Fruit fly (Drosophila melanogaster): ENCODE data around the gene CG42655.

Gene CG42655

DNA sequence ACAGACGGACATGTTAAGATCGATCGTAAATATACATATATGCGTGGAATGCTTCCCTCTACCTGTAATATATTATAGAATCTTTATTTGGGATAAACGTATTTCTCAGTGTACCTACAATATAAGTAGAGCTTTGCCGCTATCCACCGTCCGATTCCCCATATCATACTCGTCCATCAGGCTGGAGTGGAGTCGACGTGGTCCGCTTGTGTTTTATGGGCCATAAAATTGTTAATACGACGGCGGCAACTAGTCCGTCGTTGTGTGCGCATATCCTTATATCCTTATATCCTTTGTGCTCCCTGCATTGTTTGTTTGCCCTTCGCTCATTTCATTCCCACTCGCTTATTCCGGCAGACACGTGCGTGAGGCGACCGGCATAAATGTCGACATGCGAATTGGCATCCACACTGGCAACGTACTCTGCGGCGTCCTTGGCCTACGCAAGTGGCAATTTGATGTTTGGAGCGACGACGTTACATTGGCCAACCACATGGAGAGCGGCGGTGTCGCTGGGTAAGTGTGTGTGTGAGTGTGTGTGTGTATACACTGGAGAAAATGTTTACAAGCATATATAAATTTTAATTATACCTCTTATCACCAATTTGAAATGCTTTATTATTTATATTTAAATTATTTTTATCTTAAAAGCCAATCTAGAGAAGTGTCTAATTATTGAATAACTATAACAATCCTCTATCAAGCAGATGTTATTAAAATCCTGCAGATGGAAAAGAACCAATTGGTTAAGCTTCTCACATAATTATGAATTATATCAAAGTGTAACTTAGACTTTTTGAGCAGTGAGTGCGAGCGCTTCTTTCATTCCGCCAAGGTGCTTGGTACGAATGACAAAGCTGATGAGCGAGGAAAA lies 15.4 kb upstream of the CG42655 start:
- no peak for TF ChIP-seq CTCF (optimal IDR thresholded peaks at IDR 0.05)
- no peak for TF ChIP-seq CG8478 (optimal IDR thresholded peaks at IDR 0.05)

DNA sequence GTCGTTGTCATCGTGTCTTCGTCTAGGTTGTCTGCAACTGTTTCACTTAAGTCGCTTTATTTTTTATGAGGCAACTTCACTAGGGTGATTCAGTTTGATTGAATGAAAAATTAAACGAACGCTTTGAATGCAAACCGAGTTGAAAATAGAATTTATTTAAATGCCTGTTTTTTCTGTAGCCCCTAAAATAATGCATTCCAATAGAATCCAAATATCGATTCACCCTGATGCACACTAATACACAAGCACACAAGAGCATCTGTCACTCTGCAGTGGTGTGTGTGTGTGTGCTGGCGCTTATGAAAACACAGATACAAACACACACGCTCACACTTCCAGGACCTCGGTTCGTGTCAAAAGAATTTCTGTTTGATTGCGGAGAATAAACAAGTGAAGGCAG lies 8.3 kb upstream of the CG42655 start:
- TF ChIP-seq CTCF (optimal IDR thresholded peaks at IDR 0.05), result no peak
- TF ChIP-seq CG8478 (optimal IDR thresholded peaks at IDR 0.05), result no peak

DNA sequence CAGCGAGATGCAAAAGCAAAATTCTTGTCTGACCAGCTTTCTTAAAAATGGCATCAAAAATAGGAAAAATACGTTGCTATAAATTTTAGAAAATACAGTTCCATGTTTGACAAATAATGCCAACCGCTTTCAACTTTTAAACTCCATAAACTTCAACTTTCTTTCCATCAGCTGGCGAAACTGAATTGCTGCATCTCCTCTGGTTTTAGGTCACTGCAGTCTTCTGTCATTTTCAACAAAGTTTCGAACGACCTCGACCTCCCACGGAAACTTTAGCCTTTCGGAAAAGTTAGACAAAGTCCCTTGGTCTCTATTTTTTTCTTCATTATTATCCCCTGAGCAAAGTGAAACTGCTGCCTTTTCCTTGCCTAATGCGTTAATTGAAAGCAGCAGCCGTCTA lies 2.2 kb upstream of the CG42655 start, which contains the start of gene CG42263:
Gene CG42263, minus strand, starts transcription at position 101 of the 400 bp plus-strand sequence.
- TF ChIP-seq CTCF (optimal IDR thresholded peaks at IDR 0.05) (no peak), CG8478 (optimal IDR thresholded peaks at IDR 0.05) (no peak)

DNA sequence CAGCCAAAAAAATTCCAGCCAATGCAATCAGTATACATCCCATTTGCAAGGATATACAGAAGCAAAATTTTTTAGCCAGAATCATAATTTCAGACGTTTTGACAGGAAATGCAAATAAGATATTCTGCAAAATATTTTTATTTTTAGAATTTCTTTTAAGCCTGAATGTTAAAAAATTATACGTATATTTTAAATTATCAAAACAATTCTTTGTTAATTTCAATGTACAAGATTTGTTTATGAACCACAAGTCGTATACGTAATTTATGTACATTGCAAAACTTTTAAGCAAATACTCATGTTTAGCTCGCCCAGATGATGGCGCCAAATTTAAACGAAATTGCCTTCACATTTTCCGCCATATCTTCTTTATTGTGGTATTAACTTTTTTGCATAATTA lies 914 bp upstream of the CG42655 start, which contains the start of gene CG42654:
Gene CG42654, minus strand, starts transcription at position 101 of the 400 bp plus-strand sequence.
- TF ChIP-seq CG8478 (optimal IDR thresholded peaks at IDR 0.05) (no peak), CTCF (optimal IDR thresholded peaks at IDR 0.05) (no peak)

DNA sequence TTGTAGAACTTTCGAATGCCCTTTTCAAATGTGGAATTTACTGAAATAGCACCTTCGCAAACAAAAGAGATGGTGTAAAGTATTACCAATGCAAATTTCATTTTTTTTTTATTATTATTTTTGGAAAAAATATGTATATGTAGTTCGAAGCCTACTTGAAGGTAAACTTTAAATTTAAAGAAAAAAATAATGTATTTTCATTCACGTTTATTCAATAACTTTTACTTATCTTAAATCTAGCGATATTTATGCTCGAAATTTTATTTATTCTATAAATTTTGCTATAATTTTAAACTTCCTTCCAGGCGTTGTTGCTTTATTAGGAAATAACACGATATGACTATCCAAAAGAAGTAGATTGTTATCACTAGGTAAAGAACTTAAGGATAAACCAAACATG lies 822 bp downstream of the CG42655 start, which contains the start of gene CG33710:
Gene CG33710, minus strand, starts transcription at position 101 of the 400 bp plus-strand sequence.
- TF ChIP-seq CTCF (optimal IDR thresholded peaks at IDR 0.05) (no peak), CG8478 (optimal IDR thresholded peaks at IDR 0.05) (no peak)

DNA sequence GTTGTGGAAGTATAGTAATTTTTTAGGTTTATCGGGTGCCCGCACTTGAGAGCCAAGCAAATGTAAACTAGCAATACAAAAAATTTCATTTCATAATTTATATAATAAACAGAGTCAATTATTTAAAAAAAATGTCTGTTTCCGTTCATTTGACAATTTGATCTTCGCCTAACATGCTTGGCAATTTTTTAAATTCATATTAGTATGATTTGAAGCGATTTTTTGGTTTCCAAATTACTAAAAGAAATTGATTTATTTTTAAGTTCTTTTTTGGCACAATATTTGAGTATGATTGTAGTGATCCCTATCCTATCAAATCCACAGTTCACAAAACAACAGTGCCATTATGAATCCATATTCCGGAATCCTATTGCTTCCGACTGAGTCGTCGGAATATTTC lies 1.6 kb downstream of the CG42655 start, which contains the start of gene CG34258:
Gene CG34258, minus strand, starts transcription at position 101 of the 400 bp plus-strand sequence.
- no peak for TF ChIP-seq CTCF (optimal IDR thresholded peaks at IDR 0.05)
- no peak for TF ChIP-seq CG8478 (optimal IDR thresholded peaks at IDR 0.05)

DNA sequence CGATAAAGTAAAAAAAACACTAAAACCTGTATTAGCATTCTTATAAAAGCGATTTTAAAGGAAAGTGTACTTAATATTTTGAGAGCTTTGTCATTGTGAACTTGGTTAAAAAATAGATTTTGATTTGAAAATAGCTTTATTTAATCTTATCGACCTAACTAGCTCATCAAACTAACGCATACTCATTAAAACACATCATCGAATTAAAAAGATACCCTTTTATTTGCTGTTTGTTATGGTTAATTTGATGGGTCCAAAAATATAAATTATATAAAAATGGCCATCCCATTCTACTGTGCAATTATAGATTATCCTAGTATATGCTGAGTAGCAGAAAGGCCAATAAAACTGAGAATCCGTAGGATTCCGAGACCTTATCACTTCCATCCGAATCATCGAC lies 2.5 kb downstream of the CG42655 start, which contains the start of gene CG32219:
Gene CG32219, minus strand, starts transcription at position 101 of the 400 bp plus-strand sequence.
- TF ChIP-seq CTCF (optimal IDR thresholded peaks at IDR 0.05), result no peak
- no peak for TF ChIP-seq CG8478 (optimal IDR thresholded peaks at IDR 0.05)

DNA sequence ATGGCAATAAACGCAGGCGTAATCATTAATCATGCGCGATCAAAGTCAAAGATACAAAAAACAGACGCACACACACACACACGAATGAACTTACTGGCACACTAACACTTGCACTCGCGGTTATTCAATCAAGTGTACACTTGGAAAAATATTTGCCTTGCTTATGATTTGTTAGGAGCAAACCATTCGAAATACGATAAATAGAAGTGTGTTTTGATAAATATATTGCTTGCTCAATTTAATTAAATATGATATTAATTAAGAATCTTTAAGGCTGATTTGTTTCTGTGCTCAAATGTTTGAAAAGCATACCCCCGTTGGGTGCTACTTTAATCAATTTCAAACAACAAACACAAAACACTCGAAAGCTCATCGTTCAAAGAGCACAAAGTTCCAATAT lies 8.0 kb downstream of the CG42655 start:
- no peak for TF ChIP-seq CTCF (optimal IDR thresholded peaks at IDR 0.05)
- no peak for TF ChIP-seq CG8478 (optimal IDR thresholded peaks at IDR 0.05)

DNA sequence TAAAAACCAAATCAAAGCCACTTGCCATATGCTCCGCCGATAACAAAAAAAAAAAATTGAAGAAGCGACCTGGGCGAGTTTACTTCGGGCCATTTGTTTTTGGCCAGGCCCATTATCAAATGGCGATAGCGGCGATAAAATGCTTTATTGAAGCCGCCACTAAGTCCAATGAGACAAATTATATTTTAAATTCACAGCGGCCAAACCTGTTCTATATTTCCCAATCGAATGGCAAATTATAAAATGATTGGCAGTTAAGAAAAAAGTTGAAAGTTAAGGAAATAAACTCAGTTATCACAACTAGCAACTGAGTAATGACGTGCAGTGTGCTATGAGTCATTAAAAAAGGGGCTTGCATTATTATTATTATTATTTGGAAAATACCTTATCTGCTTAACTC lies 12.3 kb downstream of the CG42655 start:
- no peak for TF ChIP-seq CTCF (optimal IDR thresholded peaks at IDR 0.05)
- TF ChIP-seq CG8478 (optimal IDR thresholded peaks at IDR 0.05), result no peak

DNA sequence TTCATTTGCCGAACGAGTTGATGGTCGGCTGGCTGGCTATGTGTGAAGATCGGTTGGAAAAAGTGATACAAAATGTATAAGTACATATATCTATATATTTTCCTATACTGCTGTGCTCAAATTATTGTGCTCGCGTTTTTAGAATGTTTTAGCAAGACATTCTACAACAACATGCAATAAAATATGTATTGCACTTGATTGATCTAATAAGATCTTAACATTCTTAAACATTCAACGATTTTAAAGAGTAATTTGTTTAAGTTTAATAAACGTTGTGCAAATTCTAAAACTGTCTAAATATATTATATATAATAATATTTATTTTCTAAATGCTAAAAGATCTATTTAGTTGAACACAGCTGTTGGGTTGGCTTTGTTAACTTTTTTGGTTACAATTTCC lies 13.2 kb downstream of the CG42655 start:
- TF ChIP-seq CG8478 (optimal IDR thresholded peaks at IDR 0.05) (no peak), CTCF (optimal IDR thresholded peaks at IDR 0.05) (no peak)

DNA sequence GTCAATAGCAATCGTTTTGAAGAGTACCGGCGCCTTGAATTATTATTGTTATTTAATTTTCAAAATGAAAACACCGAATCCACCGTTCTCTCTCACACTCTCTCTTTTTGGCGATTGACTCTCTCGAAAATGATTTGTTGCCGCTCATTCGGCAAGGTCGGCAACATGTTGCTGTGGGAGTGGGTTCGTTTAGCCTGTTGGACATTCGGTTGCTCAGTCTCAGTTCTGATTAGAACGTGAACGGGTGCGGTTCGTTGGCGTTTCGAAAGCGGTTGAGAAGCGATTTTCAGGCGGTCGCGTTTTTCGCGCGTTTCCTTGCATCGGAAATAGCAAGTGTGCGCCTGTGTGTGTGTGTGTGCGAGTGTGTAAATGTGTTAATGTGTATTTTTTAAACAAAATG lies 14.5 kb downstream of the CG42655 start, which contains the start of gene Ac76E:
Gene Ac76E, plus strand, starts transcription at position 264 of the 400 bp plus-strand sequence.
- TF ChIP-seq CTCF (optimal IDR thresholded peaks at IDR 0.05) (no peak), CG8478 (optimal IDR thresholded peaks at IDR 0.05) (no peak)

DNA sequence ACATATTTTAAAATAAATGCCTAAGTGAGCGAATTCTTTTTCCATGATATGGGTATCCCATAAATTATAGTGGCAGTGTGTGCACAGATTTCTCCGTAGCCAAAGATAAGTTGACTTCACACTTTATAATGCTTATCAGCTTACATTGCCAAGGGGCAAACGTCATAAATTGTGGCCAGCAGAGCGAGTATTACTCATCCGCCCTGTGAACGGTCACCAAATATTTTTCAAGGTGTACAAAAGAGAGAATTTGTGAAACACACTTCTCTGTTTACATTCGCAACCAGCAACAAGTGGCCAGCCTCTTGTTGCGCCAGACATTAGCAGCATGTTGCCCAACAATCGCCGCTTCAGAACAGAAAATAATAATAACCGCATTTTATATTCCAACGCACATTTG lies 20.6 kb downstream of the CG42655 start:
- TF ChIP-seq CG8478 (optimal IDR thresholded peaks at IDR 0.05) (no peak), CTCF (optimal IDR thresholded peaks at IDR 0.05) (no peak)

DNA sequence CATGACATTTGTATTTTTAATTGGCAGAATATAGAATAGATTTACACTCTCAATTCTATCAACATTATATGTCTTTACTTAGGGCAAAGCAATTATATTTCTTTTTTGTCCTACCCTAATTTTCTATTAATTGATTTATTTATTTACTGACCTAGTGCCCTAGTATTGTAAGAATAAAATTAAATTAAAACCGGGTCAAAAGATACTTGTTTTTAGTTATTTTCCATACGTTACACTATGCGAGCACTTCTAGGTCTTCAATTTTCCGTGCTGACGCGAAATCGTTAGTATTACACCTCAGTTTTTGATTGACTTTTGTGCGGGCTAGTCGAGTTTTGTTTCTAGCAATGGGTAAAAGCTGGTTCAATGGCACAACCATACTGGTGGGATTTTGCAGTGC lies 22.1 kb downstream of the CG42655 start, which contains the start of gene CG46462:
Gene CG46462, plus strand, starts transcription at position 301 of the 400 bp plus-strand sequence.
- TF ChIP-seq CTCF (optimal IDR thresholded peaks at IDR 0.05) (no peak), CG8478 (optimal IDR thresholded peaks at IDR 0.05) (no peak)

DNA sequence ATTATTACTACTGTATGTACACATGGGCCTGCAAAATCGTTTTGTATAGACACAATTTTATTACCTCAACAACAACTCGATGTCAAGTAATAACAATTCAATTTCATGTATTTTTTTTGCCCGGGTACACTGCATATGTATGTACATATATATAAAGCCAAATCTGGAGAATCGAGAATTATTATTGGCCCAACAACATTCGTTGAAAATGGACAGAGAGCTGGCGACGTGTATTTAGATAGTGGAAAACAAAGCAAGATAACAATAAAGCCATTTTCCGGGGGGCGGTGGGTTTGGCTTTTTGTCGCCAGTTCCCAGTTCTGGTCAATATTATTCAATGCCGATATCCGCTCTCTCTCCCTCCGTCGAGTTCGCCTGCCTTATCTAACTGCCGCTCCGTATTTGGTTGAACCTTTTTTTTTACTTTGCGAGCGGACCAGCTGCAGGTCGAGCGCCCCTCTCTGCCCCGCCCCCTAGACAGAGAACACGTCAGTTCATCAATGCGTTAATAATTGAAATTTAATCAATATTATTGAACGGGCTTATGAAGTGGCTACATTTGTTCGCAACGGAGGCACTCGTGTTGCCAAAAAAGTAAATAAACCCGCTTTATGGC lies 23.7 kb downstream of the CG42655 start:
- no peak for TF ChIP-seq CTCF (optimal IDR thresholded peaks at IDR 0.05)
- no peak for TF ChIP-seq CG8478 (optimal IDR thresholded peaks at IDR 0.05)

DNA sequence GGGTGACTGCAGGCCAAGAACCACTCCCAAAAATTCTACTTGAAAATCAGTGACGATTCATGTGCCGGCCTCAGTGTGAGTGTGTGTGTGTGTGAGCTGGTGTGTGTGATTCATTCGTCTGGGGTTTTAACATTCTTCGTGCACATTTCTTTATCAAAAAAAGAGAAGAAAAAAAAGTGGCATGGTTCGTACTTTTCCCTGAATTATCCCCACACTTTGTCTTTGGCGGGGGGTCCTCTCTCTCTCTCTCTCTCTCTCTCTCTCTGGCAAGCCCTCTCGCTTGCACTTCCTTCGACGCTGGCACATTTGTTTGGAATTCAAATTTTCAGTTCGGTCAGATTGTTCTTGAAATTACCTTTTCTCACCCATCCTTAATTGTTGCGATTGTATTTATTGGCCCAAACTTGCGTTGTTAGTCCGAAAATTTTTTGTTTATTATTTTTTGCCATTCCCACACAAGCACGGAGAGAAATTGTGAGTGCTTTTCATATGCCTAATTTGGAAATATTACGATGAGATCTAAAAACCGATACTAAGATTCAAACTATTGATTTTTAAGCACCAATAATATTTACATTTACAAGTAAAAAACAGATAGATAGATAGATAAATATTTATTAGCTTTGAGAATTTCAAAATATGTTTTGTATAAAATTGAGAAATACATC lies 24.3 kb downstream of the CG42655 start:
- TF ChIP-seq CG8478 (optimal IDR thresholded peaks at IDR 0.05) (no peak), CTCF (optimal IDR thresholded peaks at IDR 0.05) (no peak)
